Worm (Caenorhabditis elegans): ENCODE data around the gene sox-3.

DNA sequence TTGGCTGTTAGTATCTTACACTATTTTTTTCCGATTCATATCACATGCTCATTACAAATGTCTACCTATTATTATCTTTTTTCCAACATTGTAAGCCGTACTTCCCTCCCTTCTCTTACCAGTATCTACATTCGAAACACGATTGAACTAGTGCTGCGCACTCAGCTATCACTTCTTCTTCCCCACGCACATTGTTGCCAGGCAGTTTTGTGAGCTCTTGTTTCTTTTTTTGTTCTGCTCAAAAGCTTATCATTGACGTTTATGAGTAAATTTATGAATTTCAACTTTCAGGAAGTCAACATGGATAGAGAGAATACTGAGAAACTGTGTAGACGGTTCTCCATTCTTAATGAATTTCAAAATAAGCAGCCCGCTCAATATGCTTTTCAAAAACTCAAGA is 28.3 kb upstream of the sox-3 start, which contains the start of gene F33C8.2:
- TF ChIP-seq C08G9.2 (tag; optimal IDR thresholded peaks at IDR 0.05) (no peak), ceh-2 (tag; optimal IDR thresholded peaks at IDR 0.05) (no peak), ama-1 (optimal IDR thresholded peaks at IDR 0.05) (no peak), pax-1 (tag; optimal IDR thresholded peaks at IDR 0.05) (no peak), syd-9 (tag; optimal IDR thresholded peaks at IDR 0.05) (no peak), K02D7.2 (tag; optimal IDR thresholded peaks at IDR 0.05) (no peak), C38D4.7 (GFP tag; optimal IDR thresholded peaks at IDR 0.05) (no peak)
